Fruit fly (Drosophila melanogaster): ENCODE results near the gene Gli.
"Not testable (repeated sequence)": the region's sequence is repeated elsewhere in the genome, so short reads cannot be mapped to it uniquely, and the experiment has no call there.

Gene Gli

dm6 chr2L:15742976-15743375 lies 19.6 kb downstream of the Gli start:
- TF ChIP-seq psq (optimal IDR thresholded peaks at IDR 0.05) (no peak), EcR (GFP tag; optimal IDR thresholded peaks at IDR 0.05) (no peak), pan (optimal IDR thresholded peaks at IDR 0.05) (no peak), usp (GFP tag; optimal IDR thresholded peaks at IDR 0.05) (no peak), Dll (optimal IDR thresholded peaks at IDR 0.05) (no peak), CG8478 (optimal IDR thresholded peaks at IDR 0.05) (no peak)

DNA sequence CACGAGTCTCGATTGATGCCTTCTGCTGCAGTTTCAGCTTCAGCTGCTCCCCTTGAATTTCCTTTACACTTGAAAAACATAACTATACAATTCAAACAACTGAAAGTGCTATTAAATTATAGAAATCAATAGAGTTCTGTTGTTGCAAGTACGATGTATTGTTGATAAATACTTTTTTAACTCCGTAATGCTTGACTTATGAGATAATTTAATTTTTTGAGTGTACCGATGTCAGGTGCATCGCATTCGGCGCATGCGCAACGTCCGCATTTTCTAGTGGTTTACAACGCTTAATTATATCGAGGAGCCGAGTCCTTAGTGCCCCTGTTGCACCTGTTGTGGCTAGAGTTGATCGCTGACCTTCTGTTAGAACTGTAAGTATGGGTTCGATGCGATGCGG lies 21.1 kb downstream of the Gli start:
- TF ChIP-seq pan (optimal IDR thresholded peaks at IDR 0.05): no peak
- TF ChIP-seq Dll (optimal IDR thresholded peaks at IDR 0.05): no peak
- no peak for TF ChIP-seq psq (optimal IDR thresholded peaks at IDR 0.05)
- no peak for TF ChIP-seq CG8478 (optimal IDR thresholded peaks at IDR 0.05)
- TF ChIP-seq EcR (GFP tag; optimal IDR thresholded peaks at IDR 0.05): no peak

dm6 chr2L:15740918-15741317 lies 21.6 kb downstream of the Gli start:
- no peak for TF ChIP-seq pan (optimal IDR thresholded peaks at IDR 0.05)
- no peak for TF ChIP-seq usp (GFP tag; optimal IDR thresholded peaks at IDR 0.05)
- no peak for TF ChIP-seq EcR (GFP tag; optimal IDR thresholded peaks at IDR 0.05)
- no peak for TF ChIP-seq Dll (optimal IDR thresholded peaks at IDR 0.05)
- TF ChIP-seq CG8478 (optimal IDR thresholded peaks at IDR 0.05): no peak
- no peak for TF ChIP-seq psq (optimal IDR thresholded peaks at IDR 0.05)

DNA sequence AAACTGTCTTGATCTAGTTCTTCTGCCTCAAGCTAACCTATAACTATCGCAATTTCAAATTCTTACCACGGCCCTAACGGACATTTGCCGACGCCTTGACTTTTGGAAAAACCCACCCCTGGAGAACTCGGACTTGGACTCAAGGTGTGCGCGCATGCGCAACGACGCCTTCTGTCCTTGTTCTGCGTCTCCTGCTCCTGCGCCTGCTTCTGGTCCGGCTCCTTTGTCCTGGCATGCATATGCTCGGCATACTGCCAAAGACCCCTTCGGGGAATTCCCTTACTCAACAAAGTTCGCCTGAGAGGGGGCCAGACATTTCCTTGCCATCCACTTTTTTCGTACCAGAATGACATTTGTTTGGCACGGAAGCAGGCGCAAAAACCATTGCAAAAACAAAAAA lies 26.6 kb downstream of the Gli start:
- TF ChIP-seq psq (optimal IDR thresholded peaks at IDR 0.05) (no peak), usp (GFP tag; optimal IDR thresholded peaks at IDR 0.05) (no peak), CG8478 (optimal IDR thresholded peaks at IDR 0.05) (no peak), Dll (optimal IDR thresholded peaks at IDR 0.05) (no peak), EcR (GFP tag; optimal IDR thresholded peaks at IDR 0.05) (no peak), pan (optimal IDR thresholded peaks at IDR 0.05) (no peak)

DNA sequence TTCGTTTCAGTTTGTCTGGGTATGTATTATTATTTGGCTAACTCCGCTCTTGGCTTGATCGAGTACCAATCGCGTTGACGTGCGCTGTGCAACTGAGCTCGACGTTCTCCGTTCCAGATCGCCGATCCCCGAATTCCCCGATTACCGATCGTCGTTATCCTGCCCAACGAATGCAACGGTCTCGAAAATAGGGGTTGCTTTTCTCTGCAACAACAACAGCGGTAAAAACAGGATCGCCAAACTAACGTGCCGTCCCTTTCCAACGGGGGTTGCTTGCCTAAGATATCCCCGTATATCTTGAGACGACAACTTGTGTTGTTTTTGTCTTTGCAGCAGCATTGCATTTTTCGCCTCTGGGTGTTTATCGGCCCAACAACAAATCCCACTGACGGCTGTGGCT lies 30.9 kb downstream of the Gli start:
- TF ChIP-seq EcR (GFP tag; optimal IDR thresholded peaks at IDR 0.05): no peak
- TF ChIP-seq CG8478 (optimal IDR thresholded peaks at IDR 0.05): no peak
- no peak for TF ChIP-seq usp (GFP tag; optimal IDR thresholded peaks at IDR 0.05)
- no peak for TF ChIP-seq psq (optimal IDR thresholded peaks at IDR 0.05)
- no peak for TF ChIP-seq pan (optimal IDR thresholded peaks at IDR 0.05)
- no peak for TF ChIP-seq Dll (optimal IDR thresholded peaks at IDR 0.05)

DNA sequence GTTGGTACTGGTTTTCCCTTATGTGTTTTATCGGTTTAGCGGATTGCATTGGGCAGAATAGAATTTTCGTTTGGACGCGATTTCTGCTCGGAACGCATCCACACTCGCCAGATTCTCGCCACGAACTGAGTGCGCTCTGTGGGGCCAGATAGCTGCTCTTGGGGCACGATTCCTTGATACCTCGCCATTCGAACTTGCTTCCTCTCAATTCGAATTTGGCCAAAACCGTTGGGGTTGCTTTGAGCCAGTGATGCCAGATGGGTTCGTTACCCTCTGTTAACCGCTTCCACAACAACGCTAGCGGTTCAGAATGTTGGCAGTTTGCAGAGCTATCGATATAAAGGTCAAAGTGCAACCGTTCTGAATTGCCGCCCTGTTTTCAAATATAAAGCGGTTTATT lies 44.4 kb downstream of the Gli start, which contains the start of gene stol:
Gene stol (minus strand): TSS at position 101 of the 400 bp plus-strand sequence.
- not testable (repeated sequence) for TF ChIP-seq pan (optimal IDR thresholded peaks at IDR 0.05); EcR (GFP tag; optimal IDR thresholded peaks at IDR 0.05); CG8478 (optimal IDR thresholded peaks at IDR 0.05)

DNA sequence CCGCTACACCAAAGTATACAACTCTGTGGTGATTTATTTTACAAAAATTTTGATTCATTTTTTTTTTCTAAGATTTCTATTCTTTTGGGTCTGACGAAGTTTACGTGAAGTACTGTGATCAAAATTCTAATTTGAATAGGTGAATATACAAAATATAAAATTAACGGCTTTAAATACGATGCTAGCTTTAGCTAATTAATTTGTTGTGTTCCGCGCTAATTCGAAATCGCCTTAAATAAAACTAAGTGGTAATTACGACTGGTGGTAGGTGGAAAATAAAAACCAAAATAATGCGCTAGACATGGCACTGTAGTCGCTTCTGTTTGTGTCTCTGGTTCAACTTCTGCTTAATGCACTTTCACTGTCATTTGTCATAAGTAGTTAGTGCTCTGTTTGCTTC lies 51.6 kb downstream of the Gli start, which contains the start of gene CG43924:
Gene CG43924 (minus strand): TSS at position 101 of the 400 bp plus-strand sequence.
- TF ChIP-seq pan, CG8478, psq (optimal IDR thresholded peaks at IDR 0.05): not testable (repeated sequence)
